Fruit fly (Drosophila melanogaster) whole organism, wandering third instar larva: ENCODE data around the gene CG17141.
A peak's percentile ranks its signal among the peaks of the same experiment; 100 is the strongest.

Experiments
- Abd-B ChIP-seq: fragments of >200 bp; optimal IDR thresholded peaks from 2 replicates; lab custom pipeline; 2017; ENCODE audit warnings: missing biosample characterization, missing genetic modification characterization
- CG32264 ChIP-seq: fragments of 200-800 bp; sonication (Bioruptor generic); optimal IDR thresholded peaks from 2 replicates; lab custom pipeline; 2016; ENCODE audit warnings: missing biosample characterization, missing genetic modification characterization
- CG9705 ChIP-seq: fragments of 200-800 bp; sonication (Bioruptor generic); optimal IDR thresholded peaks from 2 replicates; lab custom pipeline; 2018; ENCODE audit warnings: missing biosample characterization, mild to moderate bottlenecking, missing genetic modification characterization
- CrebA ChIP-seq: fragments of 200-800 bp; sonication (Bioruptor generic); optimal IDR thresholded peaks from 2 replicates; lab custom pipeline; 2016; ENCODE audit warnings: missing biosample characterization, mild to moderate bottlenecking, missing genetic modification characterization, borderline replicate concordance
- Dfd ChIP-seq: fragments of >200 bp; optimal IDR thresholded peaks from 2 replicates; lab custom pipeline; 2017; ENCODE audit warnings: missing biosample characterization, missing genetic modification characterization
- Dif ChIP-seq: fragments of 200-275, 200-300 bp; sonication (Bioruptor generic); optimal IDR thresholded peaks from 2 replicates; lab custom pipeline; 2018; ENCODE audit warnings: missing biosample characterization, missing genetic modification characterization; ENCODE audit not compliant: partially characterized antibody
- GATAd ChIP-seq: sonication (Bioruptor generic); optimal IDR thresholded peaks from 2 replicates; lab custom pipeline; 2016; ENCODE audit warnings: missing biosample characterization, missing genetic modification characterization
- HLH106 ChIP-seq: fragments of 200-800 bp; optimal IDR thresholded peaks from 3 replicates; lab custom pipeline; 2019; ENCODE audit warnings: missing biosample characterization, mild to moderate bottlenecking, missing genetic modification characterization, moderate library complexity
- Hnf4 ChIP-seq: fragments of 200-800 bp; sonication (Bioruptor generic); optimal IDR thresholded peaks from 2 replicates; lab custom pipeline; 2016; ENCODE audit warnings: missing biosample characterization, mild to moderate bottlenecking, missing genetic modification characterization
- Hr78 ChIP-seq: fragments of >200 bp; optimal IDR thresholded peaks from 2 replicates; lab custom pipeline; 2017; ENCODE audit warnings: missing biosample characterization, missing genetic modification characterization
- Hr83 ChIP-seq: fragments of 200-300 bp; sonication (Bioruptor generic); optimal IDR thresholded peaks from 2 replicates; lab custom pipeline; 2016; ENCODE audit warnings: missing biosample characterization, mild to moderate bottlenecking, missing genetic modification characterization, moderate library complexity; ENCODE audit not compliant: poor library complexity, severe bottlenecking
- Jra ChIP-seq: sonication (Bioruptor generic); optimal IDR thresholded peaks from 2 replicates; lab custom pipeline; 2016; ENCODE audit warnings: missing biosample characterization, missing genetic modification characterization
- Mio ChIP-seq: sonication (Bioruptor generic); optimal IDR thresholded peaks from 2 replicates; lab custom pipeline; 2016; ENCODE audit warnings: missing biosample characterization, missing genetic modification characterization
- Myc ChIP-seq: fragments of >200 bp; optimal IDR thresholded peaks from 2 replicates; lab custom pipeline; 2017
- N ChIP-seq: fragments of >200 bp; optimal IDR thresholded peaks from 2 replicates; lab custom pipeline; 2018; ENCODE audit warnings: missing biosample characterization, missing external identifiers, missing genetic modification characterization
- OdsH ChIP-seq: fragments of 200-800 bp; sonication (Bioruptor generic); optimal IDR thresholded peaks from 2 replicates; lab custom pipeline; 2016; ENCODE audit warnings: missing biosample characterization, mild to moderate bottlenecking, missing genetic modification characterization
- Rel ChIP-seq, 2 experiments: fragments of 200-800 bp; sonication (Bioruptor generic) in 1 of 2; optimal IDR thresholded peaks; 2 replicates in 1 of 2; 3 replicates in 1 of 2; lab custom pipeline; 2016 to 2019; ENCODE audit warnings: mild to moderate bottlenecking in 2 of 2, missing biosample characterization in 2 of 2, missing genetic modification characterization in 2 of 2, moderate library complexity in 1 of 2
- Sp1 ChIP-seq: fragments of 200-800 bp; sonication (Bioruptor generic); optimal IDR thresholded peaks from 3 replicates; lab custom pipeline; 2019; ENCODE audit warnings: missing biosample characterization, mild to moderate bottlenecking, missing genetic modification characterization, moderate library complexity
- Vsx2 ChIP-seq: fragments of 200-300, 225-300 bp; sonication (Bioruptor generic); optimal IDR thresholded peaks from 2 replicates; lab custom pipeline; 2018; ENCODE audit warnings: missing biosample characterization, missing genetic modification characterization; ENCODE audit not compliant: partially characterized antibody
- br ChIP-seq: fragments of 200-800 bp; sonication (Bioruptor generic); optimal IDR thresholded peaks from 2 replicates; lab custom pipeline; 2016; ENCODE audit warnings: missing biosample characterization, missing genetic modification characterization
- brk ChIP-seq: fragments of 200-800 bp; sonication (Bioruptor generic); optimal IDR thresholded peaks from 2 replicates; lab custom pipeline; 2016; ENCODE audit warnings: missing biosample characterization, mild to moderate bottlenecking, missing genetic modification characterization
- dl ChIP-seq, 2 experiments: fragments of 175-275, 200-275 bp in 1 of 2; fragments of 200-275 bp in 1 of 2; sonication (Bioruptor generic); optimal IDR thresholded peaks; lab custom pipeline; 2018; ENCODE audit warnings: mild to moderate bottlenecking in 2 of 2, missing biosample characterization in 2 of 2, missing genetic modification characterization in 2 of 2, moderate library complexity in 2 of 2; ENCODE audit not compliant: partially characterized antibody in 2 of 2, insufficient read depth in 1 of 2
- dmrt93B ChIP-seq: fragments of 200-800 bp; sonication (Bioruptor generic); optimal IDR thresholded peaks from 2 replicates; lab custom pipeline; 2018; ENCODE audit warnings: missing biosample characterization, mild to moderate bottlenecking, missing genetic modification characterization
- ey ChIP-seq: fragments of 200-800 bp; sonication (Bioruptor generic); optimal IDR thresholded peaks from 2 replicates; lab custom pipeline; 2016; ENCODE audit warnings: missing biosample characterization, missing genetic modification characterization
- foxo ChIP-seq, 2 experiments: fragments of 200-800 bp; sonication (Bioruptor generic); optimal IDR thresholded peaks; 2 replicates in 1 of 2; 3 replicates in 1 of 2; lab custom pipeline; 2016 to 2017; ENCODE audit warnings: missing biosample characterization in 2 of 2, missing genetic modification characterization in 2 of 2
- fru ChIP-seq: fragments of 200-800 bp; sonication (Bioruptor generic); optimal IDR thresholded peaks from 3 replicates; lab custom pipeline; 2016; ENCODE audit warnings: missing biosample characterization, mild to moderate bottlenecking, missing genetic modification characterization
- h ChIP-seq: fragments of 200-800 bp; sonication (Bioruptor generic); optimal IDR thresholded peaks from 3 replicates; lab custom pipeline; 2016; ENCODE audit warnings: missing biosample characterization, mild to moderate bottlenecking, missing genetic modification characterization
- jim ChIP-seq: fragments of 175-275, 200-325 bp; sonication (Bioruptor generic); optimal IDR thresholded peaks from 2 replicates; lab custom pipeline; 2016; ENCODE audit warnings: missing biosample characterization, mild to moderate bottlenecking, missing genetic modification characterization
- lola ChIP-seq: fragments of >200 bp; optimal IDR thresholded peaks from 2 replicates; lab custom pipeline; 2017; ENCODE audit warnings: missing biosample characterization, missing genetic modification characterization
- pan ChIP-seq: fragments of >200 bp; optimal IDR thresholded peaks from 2 replicates; lab custom pipeline; 2017
- psq ChIP-seq: fragments of 200-800 bp; sonication (Bioruptor generic); optimal IDR thresholded peaks from 3 replicates; lab custom pipeline; 2017; ENCODE audit warnings: missing biosample characterization, mild to moderate bottlenecking, missing genetic modification characterization, moderate library complexity
- rgr ChIP-seq: fragments of 200-800 bp; sonication (Bioruptor generic); optimal IDR thresholded peaks from 3 replicates; lab custom pipeline; 2016; ENCODE audit warnings: missing biosample characterization, mild to moderate bottlenecking, missing genetic modification characterization
- sage ChIP-seq: fragments of 200-800 bp; sonication (Bioruptor generic); optimal IDR thresholded peaks from 2 replicates; lab custom pipeline; 2016; ENCODE audit warnings: missing biosample characterization, mild to moderate bottlenecking, missing genetic modification characterization
- sv ChIP-seq: fragments of 200-800 bp; sonication (Bioruptor generic); optimal IDR thresholded peaks from 3 replicates; lab custom pipeline; 2016; ENCODE audit warnings: missing biosample characterization, missing genetic modification characterization
- tai ChIP-seq: sonication (Bioruptor generic); optimal IDR thresholded peaks from 2 replicates; lab custom pipeline; 2016; ENCODE audit warnings: missing biosample characterization, missing genetic modification characterization
- usp ChIP-seq: fragments of >200 bp; optimal IDR thresholded peaks from 2 replicates; lab custom pipeline; 2017; ENCODE audit warnings: missing biosample characterization, missing genetic modification characterization
- woc ChIP-seq: sonication (Bioruptor generic); optimal IDR thresholded peaks from 2 replicates; lab custom pipeline; 2016; ENCODE audit warnings: missing biosample characterization, mild to moderate bottlenecking, missing genetic modification characterization

The CG17141 gene

dm6 chr3R:22747423-22748090 lies at the start of gene CG17141:
CG17141 (minus strand) TSS chr3R:22747599.
- TF ChIP-seq Hr83, result peak; percentile 35
- no peak for TF ChIP-seq foxo (GFP tag; optimal IDR thresholded peaks at IDR 0.05; lab: Kevin White, UChicago)
- TF ChIP-seq Dif (GFP tag; lab: Kevin White, UChicago), result peak; percentile 26
- TF ChIP-seq, all 38 proteins: peak for 2

DNA sequence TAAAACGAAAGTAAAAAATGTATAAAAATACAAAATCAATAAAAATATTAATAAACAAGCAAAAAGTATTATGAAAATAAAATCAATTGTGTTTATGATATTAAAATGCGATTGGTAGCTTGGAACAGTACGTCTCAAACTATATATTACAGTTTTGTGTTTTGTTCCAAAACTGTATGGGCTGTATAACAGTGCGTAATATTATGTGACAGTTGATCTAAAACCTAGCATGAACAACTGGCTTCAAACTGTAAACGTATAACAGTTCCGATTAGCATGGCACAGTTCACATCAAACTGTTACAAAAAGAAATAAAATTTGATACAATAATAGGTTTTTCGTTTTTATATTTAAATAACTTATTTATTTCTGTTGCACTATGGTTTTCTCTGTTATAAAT lies 46.6 kb upstream of the CG17141 start:
- TF ChIP-seq Abd-B (no peak), Myc (lab: Kevin White, UChicago) (peak; percentile 96)

- no peak for TF ChIP-seq rgr (GFP tag; lab: Kevin White, UChicago)
- no peak for TF ChIP-seq N
- no peak for TF ChIP-seq pan (lab: Kevin White, UChicago)
- no peak for TF ChIP-seq CG32264 (GFP tag; lab: Kevin White, UChicago)
- no peak for TF ChIP-seq dl (GFP tag; optimal IDR thresholded peaks at IDR 0.05; lab: Kevin White, UChicago; ENCODE audit: insufficient read depth in 1 of 2, partially characterized antibody in 2 of 2)
- no peak for TF ChIP-seq woc (GFP tag; lab: Kevin White, UChicago)
- no peak for TF ChIP-seq foxo (GFP tag; optimal IDR thresholded peaks at IDR 0.05; lab: Kevin White, UChicago)
- no peak for TF ChIP-seq ey (GFP tag; lab: Kevin White, UChicago)
- no peak for TF ChIP-seq HLH106 (tag; lab: Kevin White, UChicago)
- no peak for TF ChIP-seq Sp1 (GFP tag; lab: Kevin White, UChicago)
- no peak for TF ChIP-seq Hr78
These were observed 41.7 kb upstream of the CG17141 start for dm6 chr3R:22789106-22789505.

- TF ChIP-seq Abd-B (no peak), Dfd (GFP tag; lab: Kevin White, UChicago) (peak; percentile 20)
- TF ChIP-seq, all 38 proteins: peak for 1
These were observed 37.4 kb upstream of the CG17141 start for dm6 chr3R:22784674-22785316.

- TF ChIP-seq Hr83, result peak; percentile 67
- TF ChIP-seq Vsx2 (GFP tag; lab: Kevin White, UChicago), result no peak
- no peak for TF ChIP-seq Myc (lab: Kevin White, UChicago)
- TF ChIP-seq dl (GFP tag; optimal IDR thresholded peaks at IDR 0.05; lab: Kevin White, UChicago; ENCODE audit: insufficient read depth in 1 of 2, partially characterized antibody in 2 of 2), result no peak
- TF ChIP-seq N, result no peak
- TF ChIP-seq tai (GFP tag; lab: Kevin White, UChicago), result no peak
- no peak for TF ChIP-seq ey (GFP tag; lab: Kevin White, UChicago)
- no peak for TF ChIP-seq fru
- no peak for TF ChIP-seq jim (GFP tag; lab: Kevin White, UChicago)
- TF ChIP-seq HLH106 (tag; lab: Kevin White, UChicago), result no peak
- TF ChIP-seq CrebA (GFP tag; lab: Kevin White, UChicago), result peak; percentile 63
- TF ChIP-seq brk (GFP tag; lab: Kevin White, UChicago), result no peak
- TF ChIP-seq pan (lab: Kevin White, UChicago), result no peak
- TF ChIP-seq OdsH (GFP tag; lab: Kevin White, UChicago), result no peak
- TF ChIP-seq psq (GFP tag; lab: Kevin White, UChicago), result no peak
- no peak for TF ChIP-seq lola (GFP tag; lab: Kevin White, UChicago)
- no peak for TF ChIP-seq sv (GFP tag; lab: Kevin White, UChicago)
- TF ChIP-seq Abd-B, result no peak
- TF ChIP-seq h (GFP tag; lab: Kevin White, UChicago), result peak; percentile 30
- peak; percentile 29 for TF ChIP-seq br (GFP tag; lab: Kevin White, UChicago)
- peak; percentile 49 for TF ChIP-seq rgr (GFP tag; lab: Kevin White, UChicago)
- TF ChIP-seq Jra (GFP tag; lab: Kevin White, UChicago), result no peak
- peak; percentile 46 for TF ChIP-seq Sp1 (GFP tag; lab: Kevin White, UChicago)
- no peak for TF ChIP-seq CG9705 (GFP tag; lab: Kevin White, UChicago)
- TF ChIP-seq Dfd (GFP tag; lab: Kevin White, UChicago), result no peak
- TF ChIP-seq woc (GFP tag; lab: Kevin White, UChicago), result no peak
- no peak for TF ChIP-seq GATAd (GFP tag; lab: Kevin White, UChicago)
- no peak for TF ChIP-seq Hnf4 (GFP tag; lab: Kevin White, UChicago)
- TF ChIP-seq CG32264 (GFP tag; lab: Kevin White, UChicago), result no peak
- peak; percentile 50 for TF ChIP-seq Rel (GFP tag; optimal IDR thresholded peaks at IDR 0.05; lab: Kevin White, UChicago)
- peak; percentile 9 for TF ChIP-seq Rel (tag; optimal IDR thresholded peaks at IDR 0.05; lab: Kevin White, UChicago)
- TF ChIP-seq sage (GFP tag; lab: Kevin White, UChicago), result peak; percentile 74
- no peak for TF ChIP-seq Mio
- peak; percentile 7 for TF ChIP-seq Dif (GFP tag; lab: Kevin White, UChicago)
- TF ChIP-seq usp (GFP tag; lab: Kevin White, UChicago), result no peak
- no peak for TF ChIP-seq Hr78
- peak in 1 of 2 experiments; percentile 39 for TF ChIP-seq foxo (GFP tag; optimal IDR thresholded peaks at IDR 0.05; lab: Kevin White, UChicago)
- TF ChIP-seq dmrt93B (GFP tag; lab: Kevin White, UChicago), result no peak
These were observed 34.0 kb upstream of the CG17141 start for dm6 chr3R:22781412-22781811.
